Worm (Caenorhabditis elegans) whole organism, L2 larva: Measurements from ENCODE around the gene Y37H2A.14.

Experiments used
- C34F6.9 ChIP-seq: fragments of 150-350 bp; optimal IDR thresholded peaks from 2 replicates; lab custom pipeline; 2014; ENCODE audit warnings: missing biosample characterization, missing genetic modification characterization
- ZK546.5 ChIP-seq: sonication (generic microtip); optimal IDR thresholded peaks from 2 replicates; lab custom pipeline; 2017; ENCODE audit warnings: missing biosample characterization, missing genetic modification characterization
- egl-27 ChIP-seq: sonication (generic microtip); optimal IDR thresholded peaks from 3 replicates; lab custom pipeline; 2017; ENCODE audit warnings: missing biosample characterization, missing genetic modification reagents, missing genetic modification characterization
- lin-13 ChIP-seq: fragments of 150-350 bp; optimal IDR thresholded peaks from 2 replicates; lab custom pipeline; 2014; ENCODE audit warnings: missing biosample characterization, missing genetic modification reagents, missing genetic modification characterization
- mdl-1 ChIP-seq, 2 experiments: fragments of 150-350 bp in 1 of 2; sonication (generic microtip) in 1 of 2; optimal IDR thresholded peaks; 2 replicates each; lab custom pipeline; 2017; ENCODE audit warnings: missing biosample characterization in 2 of 2, missing genetic modification characterization in 2 of 2
- nhr-23 ChIP-seq: fragments of 150-350 bp; optimal IDR thresholded peaks from 2 replicates; lab custom pipeline; 2014; ENCODE audit warnings: missing biosample characterization, missing genetic modification reagents, missing genetic modification characterization
- nhr-25 ChIP-seq: fragments of 150-350 bp; sonication (generic microtip); optimal IDR thresholded peaks from 3 replicates; lab custom pipeline; 2014; ENCODE audit warnings: missing biosample characterization, missing genetic modification characterization
- unc-62 ChIP-seq: fragments of 150-350 bp; optimal IDR thresholded peaks from 2 replicates; lab custom pipeline; 2014; ENCODE audit warnings: missing biosample characterization, missing genetic modification reagents, missing genetic modification characterization

DNA sequence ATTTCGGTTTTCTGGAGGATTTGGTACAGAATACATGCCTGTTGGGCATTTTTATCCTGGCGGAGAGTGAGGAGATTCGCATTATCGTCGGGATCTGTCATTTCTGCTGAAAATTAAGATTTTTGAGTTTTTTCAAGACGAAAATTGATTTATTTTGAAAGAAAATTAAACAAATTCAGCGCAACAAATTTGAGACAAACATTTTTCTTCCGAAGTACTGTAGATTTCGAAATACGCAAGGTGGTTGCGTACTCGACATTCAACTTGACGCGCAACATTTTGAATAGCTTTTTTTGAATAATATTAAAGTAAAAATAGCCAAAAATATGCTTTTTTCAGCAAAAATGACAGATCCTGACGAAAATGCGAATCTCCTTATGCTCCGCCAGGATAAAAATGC is 9.2 kb upstream of the Y37H2A.14 start, which contains the start of gene Y37H2A.7:
- TF ChIP-seq egl-27 (tag; lab: Kevin White, UChicago) (no peak), ZK546.5 (tag; lab: Kevin White, UChicago) (no peak), C34F6.9 (tag; lab: Kevin White, UChicago) (no peak), nhr-23 (tag; lab: Kevin White, UChicago) (no peak), unc-62 (GFP tag; lab: Kevin White, UChicago) (no peak), nhr-25 (no peak), mdl-1 (tag; optimal IDR thresholded peaks at IDR 0.05; lab: Kevin White, UChicago) (no peak), lin-13 (GFP tag; lab: Kevin White, UChicago) (no peak)
